Fruit fly (Drosophila melanogaster): Measurements from ENCODE around the gene CG43389.
A peak's percentile ranks its signal among the peaks of the same experiment; 100 is the strongest.

Gene CG43389

DNA sequence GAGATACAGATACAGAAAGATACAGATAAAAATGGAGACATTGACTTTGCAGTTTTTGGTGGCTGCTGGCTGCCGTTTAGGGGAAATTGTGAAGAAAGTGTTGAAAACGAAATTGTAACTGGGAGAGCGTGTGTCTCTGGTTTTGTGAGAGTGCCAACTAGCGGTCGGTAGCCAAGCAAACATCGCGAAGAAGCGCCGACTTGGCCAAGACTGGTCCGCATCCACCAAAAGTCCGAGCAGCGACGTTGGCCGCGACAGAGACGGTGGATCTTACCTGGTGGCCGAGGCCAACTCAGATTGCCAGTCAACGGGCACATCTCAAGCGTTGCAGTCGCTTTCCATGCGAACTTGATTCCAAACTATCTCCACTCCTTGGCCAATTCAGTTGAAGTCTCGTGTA is 22.9 kb downstream of the CG43389 start, which contains the start of gene CG14960:
TSS of gene CG14960 (plus strand) at position 301 of the 400 bp plus-strand sequence.
- TF ChIP-seq CG13204 (GFP tag; optimal IDR thresholded peaks at IDR 0.05), result no peak
- TF ChIP-seq CG14655 (GFP tag; optimal IDR thresholded peaks at IDR 0.05), result no peak
- no peak for TF ChIP-seq CG9948 (tag; optimal IDR thresholded peaks at IDR 0.05)
- no peak for TF ChIP-seq CG15710 (tag; optimal IDR thresholded peaks at IDR 0.05)
- no peak for TF ChIP-seq CG34367 (tag; optimal IDR thresholded peaks at IDR 0.05)
- TF ChIP-seq Pif1B (GFP tag; optimal IDR thresholded peaks at IDR 0.05), result no peak
- TF ChIP-seq CG4496 (GFP tag; IDR thresholded peaks at IDR 0.05), result 0 out of 3 replicates have a peak, but pooled peaks have one; percentile 22
- TF ChIP-seq D1 (tag; optimal IDR thresholded peaks at IDR 0.05), result no peak
- no peak for TF ChIP-seq CG32121 (GFP tag; IDR thresholded peaks at IDR 0.05)

DNA sequence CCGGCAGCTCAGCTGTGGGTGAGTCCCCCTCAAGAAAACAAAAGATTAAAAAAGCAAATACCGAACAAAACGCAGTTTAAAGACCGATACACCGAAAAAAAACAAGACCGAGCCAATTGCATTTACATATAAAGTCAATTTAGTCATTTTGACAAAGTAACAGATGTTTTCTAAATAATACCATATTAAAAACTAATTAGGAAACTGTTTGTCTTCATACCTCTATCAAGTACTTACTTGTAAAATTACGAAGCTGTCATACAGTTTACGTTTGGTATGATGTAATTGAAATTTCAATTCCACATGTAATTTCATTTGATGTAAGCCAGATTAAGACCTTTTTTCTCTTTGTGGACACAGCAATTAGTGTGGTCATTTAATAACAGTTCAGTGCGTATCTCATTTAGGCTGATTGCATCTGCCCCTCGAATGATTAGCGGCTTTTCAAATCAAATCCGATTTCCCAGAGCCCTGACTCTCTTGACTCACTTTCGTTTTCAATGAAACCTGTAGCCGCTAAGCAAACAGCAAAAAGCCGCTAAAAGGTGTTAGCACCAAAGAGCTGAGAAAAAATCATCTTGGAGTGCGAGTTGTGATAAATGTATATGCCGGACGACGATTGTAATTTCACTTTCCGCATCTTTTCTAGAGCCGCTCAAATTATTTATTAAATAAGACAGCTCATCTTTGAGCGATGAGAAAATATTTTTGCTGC is 26.8 kb downstream of the CG43389 start:
- TF ChIP-seq CG8159 (tag; optimal IDR thresholded peaks at IDR 0.05), result peak; percentile 34
- TF ChIP-seq EcR (GFP tag; optimal IDR thresholded peaks at IDR 0.05), result no peak
- peak; percentile 4 for TF ChIP-seq CG17806 (tag; optimal IDR thresholded peaks at IDR 0.05)
- TF ChIP-seq fd96Ca (GFP tag; IDR thresholded peaks at IDR 0.05), result no peak
- TF ChIP-seq Snoo (tag; optimal IDR thresholded peaks at IDR 0.05), result no peak
- peak; percentile 7 for TF ChIP-seq CG9948 (tag; optimal IDR thresholded peaks at IDR 0.05)
- peak; percentile 8 for TF ChIP-seq CG14655 (GFP tag; optimal IDR thresholded peaks at IDR 0.05)

DNA sequence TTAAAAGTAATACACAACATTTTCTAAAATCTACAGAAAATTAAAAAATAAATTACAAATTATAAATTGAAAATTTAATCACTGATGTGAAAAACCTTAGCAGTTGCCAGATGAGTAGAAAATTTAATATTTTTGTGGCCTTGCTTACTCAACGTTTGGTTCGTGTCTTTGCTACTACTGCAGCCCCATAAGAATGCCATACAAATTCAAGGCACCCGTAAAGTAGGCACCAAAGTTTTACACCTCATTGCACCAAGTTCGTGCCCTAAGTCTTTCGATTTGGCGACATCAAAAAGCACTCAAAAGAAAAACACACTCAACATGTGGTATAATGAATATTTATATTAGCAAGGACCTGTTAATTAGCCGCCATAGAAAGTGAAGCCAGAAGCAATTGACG is 29.1 kb downstream of the CG43389 start:
- TF ChIP-seq rn (GFP tag; IDR thresholded peaks at IDR 0.05) (no peak), CG8159 (tag; optimal IDR thresholded peaks at IDR 0.05) (no peak), Pif1A (GFP tag; optimal IDR thresholded peaks at IDR 0.05) (no peak), CG32121 (GFP tag; IDR thresholded peaks at IDR 0.05) (no peak), EcR (GFP tag; optimal IDR thresholded peaks at IDR 0.05) (peak; percentile 10), CG17806 (tag; optimal IDR thresholded peaks at IDR 0.05) (no peak), D1 (tag; optimal IDR thresholded peaks at IDR 0.05) (peak; percentile 53), gl (tag; optimal IDR thresholded peaks at IDR 0.05) (no peak), CG9948 (tag; optimal IDR thresholded peaks at IDR 0.05) (no peak), fd96Ca (GFP tag; IDR thresholded peaks at IDR 0.05) (no peak), CG10348 (GFP tag; IDR thresholded peaks at IDR 0.05) (no peak), CG15710 (tag; optimal IDR thresholded peaks at IDR 0.05) (no peak), Snoo (tag; optimal IDR thresholded peaks at IDR 0.05) (no peak), Pif1B (GFP tag; optimal IDR thresholded peaks at IDR 0.05) (no peak)

DNA sequence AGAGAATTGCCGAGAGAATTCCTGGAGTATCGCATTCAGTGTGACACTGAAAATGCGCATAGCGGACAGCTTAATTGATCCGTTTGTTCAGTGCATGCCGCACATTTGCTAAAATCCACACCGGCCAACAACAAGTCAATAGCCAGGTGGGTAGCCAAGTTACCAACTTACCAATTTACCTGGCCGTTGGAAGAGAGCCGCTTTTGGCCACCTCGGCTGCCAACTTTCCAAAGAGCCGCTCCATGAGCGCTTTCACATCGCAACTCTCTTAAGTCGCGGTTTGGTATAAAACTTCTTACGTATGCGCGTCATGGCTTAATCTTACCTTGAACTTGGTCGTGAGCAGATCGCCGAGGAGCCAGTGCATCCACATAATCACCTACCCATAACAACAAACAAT is 32.1 kb downstream of the CG43389 start, which contains the start of gene CG12017:
TSS of gene CG12017 (plus strand) at position 310 of the 400 bp plus-strand sequence.
- TF ChIP-seq Snoo (tag; optimal IDR thresholded peaks at IDR 0.05) (no peak), CG13204 (GFP tag; optimal IDR thresholded peaks at IDR 0.05) (no peak), Ets98B (GFP tag; IDR thresholded peaks at IDR 0.05) (no peak), CG32121 (GFP tag; IDR thresholded peaks at IDR 0.05) (no peak), Pif1A (GFP tag; optimal IDR thresholded peaks at IDR 0.05) (no peak), Pif1B (GFP tag; optimal IDR thresholded peaks at IDR 0.05) (no peak), CG17806 (tag; optimal IDR thresholded peaks at IDR 0.05) (no peak), D1 (tag; optimal IDR thresholded peaks at IDR 0.05) (no peak), CG34367 (tag; optimal IDR thresholded peaks at IDR 0.05) (no peak), CG8159 (tag; optimal IDR thresholded peaks at IDR 0.05) (no peak), gl (tag; optimal IDR thresholded peaks at IDR 0.05) (no peak), CG14655 (GFP tag; optimal IDR thresholded peaks at IDR 0.05) (no peak), CG12605 (GFP tag; IDR thresholded peaks at IDR 0.05) (no peak), rn (GFP tag; IDR thresholded peaks at IDR 0.05) (no peak), CG15710 (tag; optimal IDR thresholded peaks at IDR 0.05) (no peak), CG10348 (GFP tag; IDR thresholded peaks at IDR 0.05) (no peak), fd96Ca (GFP tag; IDR thresholded peaks at IDR 0.05) (no peak), CG4496 (GFP tag; IDR thresholded peaks at IDR 0.05) (no peak)

DNA sequence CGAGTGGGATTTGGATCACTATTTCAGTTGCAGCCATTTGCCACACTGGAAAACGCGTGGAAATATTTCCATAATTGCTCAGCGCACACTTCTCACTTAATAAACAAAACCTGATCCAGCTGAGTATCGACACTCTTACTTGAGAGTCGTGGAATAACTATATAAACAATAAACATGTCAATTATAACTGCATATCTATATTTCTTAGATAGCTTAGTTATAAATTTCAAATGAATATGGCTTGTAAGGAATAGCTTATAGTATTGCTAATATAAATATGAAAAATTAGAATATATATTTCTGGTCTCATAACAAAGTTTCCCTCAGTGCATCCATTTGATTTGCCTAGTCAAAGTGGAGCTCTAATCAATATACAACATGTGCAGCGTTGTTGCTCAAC is 35.4 kb downstream of the CG43389 start:
- TF ChIP-seq D1 (tag; optimal IDR thresholded peaks at IDR 0.05) (no peak), CG8301 (tag; optimal IDR thresholded peaks at IDR 0.05) (peak; percentile 15)

DNA sequence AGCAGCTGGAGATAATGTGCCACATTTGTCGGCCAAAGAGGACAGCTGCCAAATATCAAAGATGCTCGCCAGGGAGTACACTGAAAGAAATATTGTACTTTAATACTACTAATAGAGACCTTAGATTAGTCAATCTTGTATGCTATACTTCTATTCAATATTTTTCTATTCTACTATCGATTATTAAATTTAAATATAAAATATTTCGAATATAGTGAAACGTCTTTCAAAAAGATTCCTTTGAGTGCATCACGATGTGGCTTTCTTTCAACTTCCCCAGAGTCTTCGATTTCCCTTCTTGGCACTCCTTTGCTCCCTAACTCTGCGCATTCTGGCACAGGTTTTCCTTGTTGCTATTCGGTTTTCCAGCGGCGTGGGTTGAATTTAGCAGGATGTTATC is 37.1 kb downstream of the CG43389 start:
- TF ChIP-seq CG8159 (tag; optimal IDR thresholded peaks at IDR 0.05) (no peak), fd96Ca (GFP tag; IDR thresholded peaks at IDR 0.05) (no peak), CG12605 (GFP tag; IDR thresholded peaks at IDR 0.05) (no peak), CG9948 (tag; optimal IDR thresholded peaks at IDR 0.05) (no peak), CG4496 (GFP tag; IDR thresholded peaks at IDR 0.05) (no peak), gl (tag; optimal IDR thresholded peaks at IDR 0.05) (no peak), CG10348 (GFP tag; IDR thresholded peaks at IDR 0.05) (no peak), Snoo (tag; optimal IDR thresholded peaks at IDR 0.05) (no peak), CG14655 (GFP tag; optimal IDR thresholded peaks at IDR 0.05) (peak; percentile 57), Pif1B (GFP tag; optimal IDR thresholded peaks at IDR 0.05) (no peak), Pif1A (GFP tag; optimal IDR thresholded peaks at IDR 0.05) (no peak), CG8301 (tag; optimal IDR thresholded peaks at IDR 0.05) (peak; percentile 25), EcR (GFP tag; optimal IDR thresholded peaks at IDR 0.05) (no peak), Ets98B (GFP tag; IDR thresholded peaks at IDR 0.05) (0 out of 2 replicates have a peak, but pooled peaks have one; percentile 34), CG34367 (tag; optimal IDR thresholded peaks at IDR 0.05) (no peak), CG13204 (GFP tag; optimal IDR thresholded peaks at IDR 0.05) (no peak)
